Worm (Caenorhabditis elegans) whole organism, L4/young adult: Measurements from ENCODE around the gene ace-1.

Experiments
- W03F9.2 ChIP-seq: fragments of 150-350 bp; optimal IDR thresholded peaks from 2 replicates; lab custom pipeline; 2014; ENCODE audit warnings: missing biosample characterization, missing genetic modification characterization
- dao-5 ChIP-seq: sonication (generic microtip); optimal IDR thresholded peaks from 2 replicates; lab custom pipeline; 2016; ENCODE audit warnings: missing genotype, missing genetic modification characterization, moderate library complexity, missing compliant biosample characterization
- him-1 ChIP-seq: sonication (generic microtip); optimal IDR thresholded peaks from 2 replicates; lab custom pipeline; 2016; ENCODE audit warnings: missing genotype, missing genetic modification reagents, missing genetic modification characterization, missing compliant biosample characterization

ace-1 gene

DNA sequence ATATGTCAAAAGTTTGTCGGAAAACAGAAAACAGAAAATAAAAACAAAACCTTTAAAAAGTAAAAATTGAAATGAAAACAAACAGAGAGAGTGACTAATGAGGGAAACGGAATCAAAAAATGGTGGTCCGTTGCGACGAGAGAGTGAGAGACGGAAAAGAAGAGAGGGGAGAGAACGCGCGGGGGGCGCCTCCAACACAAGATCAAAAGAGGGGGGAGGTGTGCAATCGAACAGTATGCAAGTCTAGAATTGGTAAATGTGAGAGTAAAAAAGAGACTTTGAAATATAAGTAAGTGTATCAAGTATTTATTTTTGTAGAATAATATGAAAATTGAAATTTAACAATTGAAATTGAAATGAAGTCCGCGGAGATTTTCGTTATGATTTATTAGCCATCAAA, 51.3 kb downstream of the ace-1 start:
- TF ChIP-seq him-1 (no peak), dao-5 (tag; lab: Kevin White, UChicago) (no peak), W03F9.2 (no peak)
